Fruit fly (Drosophila melanogaster): ENCODE data around the gene CG13445.

Gene CG13445

DNA sequence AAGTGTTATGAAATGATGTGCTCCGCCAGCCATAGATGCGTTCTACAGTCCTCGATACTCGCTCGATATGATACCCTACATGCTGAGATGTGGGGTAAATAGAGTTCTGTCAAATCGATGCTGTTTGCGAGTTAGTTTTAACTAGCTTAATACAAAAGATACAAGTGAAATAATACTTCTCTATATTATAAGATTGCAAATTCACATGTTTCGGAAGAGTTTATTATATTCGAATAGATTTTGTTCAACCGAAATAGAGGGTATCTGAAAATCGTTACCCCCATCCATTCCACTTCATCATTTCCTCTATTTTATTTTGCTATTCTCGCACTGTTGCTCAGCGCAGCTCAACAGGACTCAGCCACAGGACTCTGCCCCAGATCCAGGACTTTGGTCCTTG, 15.0 kb upstream of the CG13445 start (continued):
- peak; percentile 24 for TF ChIP-seq CG2120 (GFP tag; optimal IDR thresholded peaks at IDR 0.05)
- TF ChIP-seq gro (GFP tag; optimal IDR thresholded peaks at IDR 0.05) = no peak
- peak; percentile 15; the same call in 1 of the 2 replicates for TF ChIP-seq E2f2 (GFP tag; IDR thresholded peaks at IDR 0.05)
- peak; percentile 34 for TF ChIP-seq CG7839 (tag; optimal IDR thresholded peaks at IDR 0.05)
- peak; percentile 29 for TF ChIP-seq Atf-2 (GFP tag; optimal IDR thresholded peaks at IDR 0.05)
- no peak for TF ChIP-seq zen (tag; optimal IDR thresholded peaks at IDR 0.05)
- peak; percentile 18; the same call in 1 of the 2 replicates for TF ChIP-seq ranshi (GFP tag; IDR thresholded peaks at IDR 0.05)
- TF ChIP-seq Fer2 (tag; optimal IDR thresholded peaks at IDR 0.05) = no peak
- TF ChIP-seq NK7.1 (GFP tag; optimal IDR thresholded peaks at IDR 0.05) = no peak
- peak; percentile 49; the same call in 1 of the 2 replicates for TF ChIP-seq CG10366 (GFP tag; IDR thresholded peaks at IDR 0.05)
- TF ChIP-seq Ptx1 (GFP tag; IDR thresholded peaks at IDR 0.05) = no peak
- TF ChIP-seq CG11398 (GFP tag; optimal IDR thresholded peaks at IDR 0.05) = no peak
- peak; percentile 51 for TF ChIP-seq Xbp1 (GFP tag; optimal IDR thresholded peaks at IDR 0.05)
- no peak for TF ChIP-seq CG18476 (GFP tag; optimal IDR thresholded peaks at IDR 0.05)
- TF ChIP-seq Stat92E (GFP tag; optimal IDR thresholded peaks at IDR 0.05) = no peak
- peak in 1 of 2 experiments; percentile 56 for TF ChIP-seq bsh (GFP tag; optimal IDR thresholded peaks at IDR 0.05)
- TF ChIP-seq Hr3 (GFP tag; optimal IDR thresholded peaks at IDR 0.05) = peak; percentile 3
- peak; percentile 81 for TF ChIP-seq dmrt11E (tag; optimal IDR thresholded peaks at IDR 0.05)
- TF ChIP-seq lilli (GFP tag; optimal IDR thresholded peaks at IDR 0.05) = peak; percentile 46
- TF ChIP-seq ssp (GFP tag; IDR thresholded peaks at IDR 0.05) = no peak
- no peak for TF ChIP-seq CG17612 (GFP tag; IDR thresholded peaks at IDR 0.05)
- TF ChIP-seq Six4 (GFP tag; optimal IDR thresholded peaks at IDR 0.05) = peak; percentile 16
- no peak for TF ChIP-seq ash1 (GFP tag; optimal IDR thresholded peaks at IDR 0.05)
- no peak for TF ChIP-seq CG4730 (GFP tag; IDR thresholded peaks at IDR 0.05)
- peak; percentile 6 for TF ChIP-seq CG12769 (tag; optimal IDR thresholded peaks at IDR 0.05)
- TF ChIP-seq Oli (tag; optimal IDR thresholded peaks at IDR 0.05) = peak; percentile 42
- TF ChIP-seq sug (tag; optimal IDR thresholded peaks at IDR 0.05) = no peak
- TF ChIP-seq ab (GFP tag; optimal IDR thresholded peaks at IDR 0.05) = no peak
- no peak for TF ChIP-seq Fer3 (tag; optimal IDR thresholded peaks at IDR 0.05)
- TF ChIP-seq CG3726 (GFP tag; IDR thresholded peaks at IDR 0.05) = no peak
- peak; percentile 38 for TF ChIP-seq slbo (GFP tag; IDR thresholded peaks at IDR 0.05)
- peak; percentile 0 for TF ChIP-seq CG10274 (GFP tag; optimal IDR thresholded peaks at IDR 0.05)
- no peak for TF ChIP-seq lov (optimal IDR thresholded peaks at IDR 0.05)
- no peak for TF ChIP-seq lov (GFP tag; IDR thresholded peaks at IDR 0.05)
- no peak for TF ChIP-seq crol (GFP tag; IDR thresholded peaks at IDR 0.05)
- TF ChIP-seq CG11093 (GFP tag; IDR thresholded peaks at IDR 0.05) = no peak
- peak; percentile 39 for TF ChIP-seq CG10267 (tag; optimal IDR thresholded peaks at IDR 0.05)
- no peak for TF ChIP-seq bbx (GFP tag; IDR thresholded peaks at IDR 0.05; ENCODE audit: partially characterized antibody)
- no peak for TF ChIP-seq CG1832 (GFP tag; optimal IDR thresholded peaks at IDR 0.05)
- TF ChIP-seq eve (GFP tag; optimal IDR thresholded peaks at IDR 0.05) = peak in 1 of 2 experiments; percentile 50
- TF ChIP-seq CG17359 (tag; optimal IDR thresholded peaks at IDR 0.05) = peak; percentile 52
- no peak for TF ChIP-seq gcm (GFP tag; optimal IDR thresholded peaks at IDR 0.05)
- TF ChIP-seq H2.0 (GFP tag; IDR thresholded peaks at IDR 0.05) = peak; percentile 34
- TF ChIP-seq CG6272 (GFP tag; IDR thresholded peaks at IDR 0.05) = no peak
- TF ChIP-seq oc (tag; optimal IDR thresholded peaks at IDR 0.05) = no peak
- TF ChIP-seq CG12391 (tag; optimal IDR thresholded peaks at IDR 0.05) = peak; percentile 56
- TF ChIP-seq CG18599 (GFP tag; optimal IDR thresholded peaks at IDR 0.05) = peak; percentile 63
- peak; percentile 51 for TF ChIP-seq CG4820 (GFP tag; optimal IDR thresholded peaks at IDR 0.05)
- TF ChIP-seq twi (tag; optimal IDR thresholded peaks at IDR 0.05) = peak; percentile 18
- TF ChIP-seq rib (GFP tag; IDR thresholded peaks at IDR 0.05) = no peak
- TF ChIP-seq caup (GFP tag; optimal IDR thresholded peaks at IDR 0.05; ENCODE audit: severe bottlenecking) = peak; percentile 0
